Fruit fly (Drosophila melanogaster) whole organism, wandering third instar larva: ENCODE measurements around the gene CG11593.

Experiments
- CG32264 ChIP-seq: fragments of 200-800 bp; sonication (Bioruptor generic); optimal IDR thresholded peaks from 2 replicates; lab custom pipeline; 2016; ENCODE audit warnings: missing biosample characterization, missing genetic modification characterization
- Dif ChIP-seq: fragments of 200-275, 200-300 bp; sonication (Bioruptor generic); optimal IDR thresholded peaks from 2 replicates; lab custom pipeline; 2018; ENCODE audit warnings: missing biosample characterization, missing genetic modification characterization; ENCODE audit not compliant: partially characterized antibody
- GATAd ChIP-seq: sonication (Bioruptor generic); optimal IDR thresholded peaks from 2 replicates; lab custom pipeline; 2016; ENCODE audit warnings: missing biosample characterization, missing genetic modification characterization
- Hr83 ChIP-seq: fragments of 200-300 bp; sonication (Bioruptor generic); optimal IDR thresholded peaks from 2 replicates; lab custom pipeline; 2016; ENCODE audit warnings: missing biosample characterization, mild to moderate bottlenecking, missing genetic modification characterization, moderate library complexity; ENCODE audit not compliant: poor library complexity, severe bottlenecking
- Jra ChIP-seq: sonication (Bioruptor generic); optimal IDR thresholded peaks from 2 replicates; lab custom pipeline; 2016; ENCODE audit warnings: missing biosample characterization, missing genetic modification characterization
- Mio ChIP-seq: sonication (Bioruptor generic); optimal IDR thresholded peaks from 2 replicates; lab custom pipeline; 2016; ENCODE audit warnings: missing biosample characterization, missing genetic modification characterization
- N ChIP-seq: fragments of >200 bp; optimal IDR thresholded peaks from 2 replicates; lab custom pipeline; 2018; ENCODE audit warnings: missing biosample characterization, missing external identifiers, missing genetic modification characterization
- OdsH ChIP-seq: fragments of 200-800 bp; sonication (Bioruptor generic); optimal IDR thresholded peaks from 2 replicates; lab custom pipeline; 2016; ENCODE audit warnings: missing biosample characterization, mild to moderate bottlenecking, missing genetic modification characterization
- Sp1 ChIP-seq: fragments of 200-800 bp; sonication (Bioruptor generic); optimal IDR thresholded peaks from 3 replicates; lab custom pipeline; 2019; ENCODE audit warnings: missing biosample characterization, mild to moderate bottlenecking, missing genetic modification characterization, moderate library complexity
- Vsx2 ChIP-seq: fragments of 200-300, 225-300 bp; sonication (Bioruptor generic); optimal IDR thresholded peaks from 2 replicates; lab custom pipeline; 2018; ENCODE audit warnings: missing biosample characterization, missing genetic modification characterization; ENCODE audit not compliant: partially characterized antibody
- br ChIP-seq: fragments of 200-800 bp; sonication (Bioruptor generic); optimal IDR thresholded peaks from 2 replicates; lab custom pipeline; 2016; ENCODE audit warnings: missing biosample characterization, missing genetic modification characterization
- brk ChIP-seq: fragments of 200-800 bp; sonication (Bioruptor generic); optimal IDR thresholded peaks from 2 replicates; lab custom pipeline; 2016; ENCODE audit warnings: missing biosample characterization, mild to moderate bottlenecking, missing genetic modification characterization
- dl ChIP-seq, 2 experiments: fragments of 175-275, 200-275 bp in 1 of 2; fragments of 200-275 bp in 1 of 2; sonication (Bioruptor generic); optimal IDR thresholded peaks; lab custom pipeline; 2018; ENCODE audit warnings: mild to moderate bottlenecking in 2 of 2, missing biosample characterization in 2 of 2, missing genetic modification characterization in 2 of 2, moderate library complexity in 2 of 2; ENCODE audit not compliant: partially characterized antibody in 2 of 2, insufficient read depth in 1 of 2
- dsf ChIP-seq: sonication (Bioruptor generic); optimal IDR thresholded peaks from 2 replicates; lab custom pipeline; 2016; ENCODE audit warnings: missing biosample characterization, missing genetic modification characterization, borderline replicate concordance
- ey ChIP-seq: fragments of 200-800 bp; sonication (Bioruptor generic); optimal IDR thresholded peaks from 2 replicates; lab custom pipeline; 2016; ENCODE audit warnings: missing biosample characterization, missing genetic modification characterization
- foxo ChIP-seq, 2 experiments: fragments of 200-800 bp; sonication (Bioruptor generic); optimal IDR thresholded peaks; 2 replicates in 1 of 2; 3 replicates in 1 of 2; lab custom pipeline; 2016 to 2017; ENCODE audit warnings: missing biosample characterization in 2 of 2, missing genetic modification characterization in 2 of 2
- fru ChIP-seq: fragments of 200-800 bp; sonication (Bioruptor generic); optimal IDR thresholded peaks from 3 replicates; lab custom pipeline; 2016; ENCODE audit warnings: missing biosample characterization, mild to moderate bottlenecking, missing genetic modification characterization
- h ChIP-seq: fragments of 200-800 bp; sonication (Bioruptor generic); optimal IDR thresholded peaks from 3 replicates; lab custom pipeline; 2016; ENCODE audit warnings: missing biosample characterization, mild to moderate bottlenecking, missing genetic modification characterization
- jim ChIP-seq: fragments of 175-275, 200-325 bp; sonication (Bioruptor generic); optimal IDR thresholded peaks from 2 replicates; lab custom pipeline; 2016; ENCODE audit warnings: missing biosample characterization, mild to moderate bottlenecking, missing genetic modification characterization
- lola ChIP-seq: fragments of >200 bp; optimal IDR thresholded peaks from 2 replicates; lab custom pipeline; 2017; ENCODE audit warnings: missing biosample characterization, missing genetic modification characterization
- pan ChIP-seq: fragments of >200 bp; optimal IDR thresholded peaks from 2 replicates; lab custom pipeline; 2017
- psq ChIP-seq: fragments of 200-800 bp; sonication (Bioruptor generic); optimal IDR thresholded peaks from 3 replicates; lab custom pipeline; 2017; ENCODE audit warnings: missing biosample characterization, mild to moderate bottlenecking, missing genetic modification characterization, moderate library complexity
- rgr ChIP-seq: fragments of 200-800 bp; sonication (Bioruptor generic); optimal IDR thresholded peaks from 3 replicates; lab custom pipeline; 2016; ENCODE audit warnings: missing biosample characterization, mild to moderate bottlenecking, missing genetic modification characterization
- sage ChIP-seq: fragments of 200-800 bp; sonication (Bioruptor generic); optimal IDR thresholded peaks from 2 replicates; lab custom pipeline; 2016; ENCODE audit warnings: missing biosample characterization, mild to moderate bottlenecking, missing genetic modification characterization
- sv ChIP-seq: fragments of 200-800 bp; sonication (Bioruptor generic); optimal IDR thresholded peaks from 3 replicates; lab custom pipeline; 2016; ENCODE audit warnings: missing biosample characterization, missing genetic modification characterization
- tai ChIP-seq: sonication (Bioruptor generic); optimal IDR thresholded peaks from 2 replicates; lab custom pipeline; 2016; ENCODE audit warnings: missing biosample characterization, missing genetic modification characterization
- usp ChIP-seq: fragments of >200 bp; optimal IDR thresholded peaks from 2 replicates; lab custom pipeline; 2017; ENCODE audit warnings: missing biosample characterization, missing genetic modification characterization

CG11593 gene

DNA sequence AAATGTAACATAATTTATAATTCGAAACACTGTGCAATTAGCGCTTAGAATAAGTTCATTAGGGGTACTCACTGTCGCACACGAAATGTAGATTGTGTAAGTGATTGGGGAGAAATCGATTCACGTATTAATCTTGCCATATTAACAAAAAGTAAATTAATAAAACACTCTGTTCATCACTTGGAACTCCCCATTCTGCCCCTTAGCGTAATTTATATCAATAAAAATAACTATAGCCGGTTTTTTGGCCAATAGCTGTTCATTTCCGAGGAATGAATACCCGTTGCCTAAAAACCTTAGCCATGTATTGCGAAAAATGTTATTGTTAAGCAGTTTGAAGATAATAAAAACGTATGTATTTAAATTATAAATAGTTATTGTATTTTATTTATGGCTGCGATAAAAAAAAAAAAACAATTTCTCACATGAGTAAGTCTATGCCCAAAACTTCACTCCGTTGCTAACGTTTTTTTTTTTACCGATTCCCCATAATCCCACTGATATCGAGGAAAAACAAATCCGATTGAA lies 19.1 kb upstream of the CG11593 start, which contains the start of gene Ugt305A1:
TSS of gene Ugt305A1 (plus strand) at position 478 of the 528 bp plus-strand sequence.
- TF ChIP-seq rgr (GFP tag; lab: Kevin White, UChicago): peak; percentile 37
- no peak for TF ChIP-seq Hr83 (GFP tag; lab: Kevin White, UChicago)
- TF ChIP-seq Sp1 (GFP tag; lab: Kevin White, UChicago): no peak
- no peak for TF ChIP-seq tai (GFP tag; lab: Kevin White, UChicago)
- no peak for TF ChIP-seq OdsH (GFP tag; lab: Kevin White, UChicago)
- TF ChIP-seq lola (GFP tag; lab: Kevin White, UChicago): no peak
- TF ChIP-seq Dif (GFP tag; lab: Kevin White, UChicago): no peak
- peak; percentile 14 for TF ChIP-seq fru (GFP tag; lab: Kevin White, UChicago)
- TF ChIP-seq sage: no peak
- no peak for TF ChIP-seq dsf (GFP tag; lab: Kevin White, UChicago)
- TF ChIP-seq usp (GFP tag; lab: Kevin White, UChicago): no peak
- no peak for TF ChIP-seq CG32264 (GFP tag; lab: Kevin White, UChicago)
- TF ChIP-seq, all 38 proteins: peak for 2

DNA sequence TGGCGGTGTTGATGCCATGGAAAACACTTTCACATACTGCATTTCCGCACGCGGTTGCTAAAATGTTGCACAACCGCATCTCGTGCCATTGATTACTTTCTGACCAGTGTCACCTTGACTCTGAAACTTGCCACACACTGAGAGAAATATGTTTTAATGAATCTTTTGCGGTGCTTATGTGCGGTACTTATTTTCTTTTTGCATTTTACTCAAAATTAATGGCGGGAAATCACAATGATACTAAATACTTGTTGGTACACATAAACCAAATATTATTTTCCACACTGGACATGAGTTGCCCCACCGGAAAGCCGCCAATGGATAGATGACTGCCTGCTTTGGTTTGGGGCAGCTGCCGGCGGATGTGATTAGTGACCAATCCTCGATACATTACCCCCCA lies 16.5 kb upstream of the CG11593 start:
- TF ChIP-seq ey (no peak), foxo (GFP tag; optimal IDR thresholded peaks at IDR 0.05; lab: Kevin White, UChicago) (no peak), lola (GFP tag; lab: Kevin White, UChicago) (no peak), dl (GFP tag; optimal IDR thresholded peaks at IDR 0.05; lab: Kevin White, UChicago; ENCODE audit: insufficient read depth in 1 of 2, partially characterized antibody in 2 of 2) (no peak), OdsH (GFP tag; lab: Kevin White, UChicago) (no peak)

DNA sequence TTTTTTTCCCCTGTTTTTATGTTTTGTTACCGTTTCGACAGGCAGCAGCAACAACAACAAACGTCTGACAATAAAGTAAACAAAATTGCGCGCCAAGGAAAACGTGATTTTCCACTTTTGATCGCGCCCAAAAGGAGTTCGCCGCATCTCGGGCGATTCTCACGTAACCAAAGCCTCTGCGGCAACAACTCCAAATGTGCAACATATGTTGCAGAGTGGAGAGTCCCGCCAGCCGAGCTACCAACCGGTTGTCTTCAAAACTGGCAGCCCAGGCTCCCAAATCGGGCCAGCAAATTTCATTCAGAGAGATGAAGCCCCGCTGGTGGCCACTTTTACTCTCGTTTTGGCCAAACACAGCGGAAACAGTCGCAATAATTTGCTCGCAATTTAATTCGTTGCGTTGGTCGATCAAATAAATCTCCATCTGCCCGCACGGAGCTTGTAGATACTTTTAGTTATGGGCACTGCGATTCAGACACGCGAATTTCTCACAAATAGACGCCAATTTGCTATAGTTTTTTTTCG lies 15.2 kb upstream of the CG11593 start:
- TF ChIP-seq Mio (GFP tag; lab: Kevin White, UChicago) (no peak), psq (no peak), jim (GFP tag; lab: Kevin White, UChicago) (no peak), Hr83 (GFP tag; lab: Kevin White, UChicago) (no peak), h (no peak), Vsx2 (GFP tag; lab: Kevin White, UChicago) (peak; percentile 32), sage (no peak)

DNA sequence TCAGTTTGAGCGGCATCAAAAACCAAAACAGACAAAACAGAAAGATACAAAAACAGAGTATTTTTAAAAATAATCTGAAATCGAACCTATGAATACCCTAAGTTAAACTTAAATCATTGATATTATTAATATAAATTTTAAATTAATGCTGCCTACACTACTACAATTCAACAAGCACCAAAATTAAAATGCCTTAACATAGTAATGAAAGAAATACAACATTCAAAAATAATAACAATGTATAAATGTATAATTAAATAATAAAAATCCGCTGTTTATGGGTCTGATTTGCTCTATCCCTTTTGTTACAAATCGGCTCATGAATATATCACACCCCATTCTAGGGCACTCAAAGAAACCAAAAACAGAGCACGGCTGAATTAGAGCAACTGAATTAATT lies 8.8 kb upstream of the CG11593 start:
- TF ChIP-seq usp (GFP tag; lab: Kevin White, UChicago) (no peak), foxo (GFP tag; optimal IDR thresholded peaks at IDR 0.05; lab: Kevin White, UChicago) (no peak), Jra (no peak), pan (lab: Kevin White, UChicago) (no peak), sv (GFP tag; lab: Kevin White, UChicago) (no peak), N (GFP tag; lab: Kevin White, UChicago) (no peak), Dif (GFP tag; lab: Kevin White, UChicago) (no peak), Sp1 (GFP tag; lab: Kevin White, UChicago) (no peak), brk (GFP tag; lab: Kevin White, UChicago) (no peak), Vsx2 (GFP tag; lab: Kevin White, UChicago) (no peak)

DNA sequence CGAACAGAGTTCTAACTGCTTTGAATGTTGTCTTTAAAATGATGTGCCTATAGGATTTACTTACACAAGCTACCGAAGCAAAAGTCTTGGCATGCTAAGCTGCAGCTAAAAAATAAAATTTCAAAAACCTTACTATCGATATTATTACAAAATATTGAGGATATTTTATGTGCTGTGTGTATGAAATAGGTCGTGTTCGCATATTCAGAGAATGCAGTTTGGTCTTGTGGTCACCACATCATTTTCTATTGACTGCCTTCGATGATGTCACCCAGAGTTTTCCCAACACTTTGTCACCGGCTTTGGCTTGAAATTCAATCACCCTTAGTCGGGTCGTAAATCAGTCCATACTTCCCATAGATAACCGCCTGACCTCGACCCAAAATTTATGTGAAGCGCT lies 7.4 kb upstream of the CG11593 start, which contains the start of gene Dpy-30L2:
TSS of gene Dpy-30L2 (minus strand) at position 101 of the 400 bp plus-strand sequence.
- no peak for TF ChIP-seq Sp1 (GFP tag; lab: Kevin White, UChicago)
- TF ChIP-seq br (GFP tag; lab: Kevin White, UChicago): no peak

DNA sequence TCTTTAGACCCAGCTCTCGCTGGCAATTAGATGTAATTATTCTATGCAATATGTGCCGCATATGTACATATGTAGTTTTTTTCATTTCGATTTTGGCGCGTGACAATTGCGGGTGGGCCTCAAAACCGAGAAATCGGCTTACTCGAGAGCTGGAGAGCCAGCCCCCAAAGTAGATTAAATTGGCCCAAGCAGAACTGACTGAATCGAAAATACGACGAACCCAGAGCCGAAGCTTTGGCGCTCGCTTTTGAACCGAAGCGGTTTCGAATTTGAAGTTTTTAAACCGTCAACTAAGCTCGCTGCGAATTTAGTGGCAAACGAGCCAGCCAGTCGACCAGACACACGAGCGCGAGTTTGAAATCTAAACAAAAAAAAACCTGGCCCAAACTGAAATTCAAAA lies 6.0 kb upstream of the CG11593 start, which contains the start of gene CG1136:
TSS of gene CG1136 (plus strand) at position 308 of the 400 bp plus-strand sequence.
- TF ChIP-seq GATAd (GFP tag; lab: Kevin White, UChicago): no peak
- no peak for TF ChIP-seq sage
